Fruit fly (Drosophila melanogaster): ENCODE results near the gene CG11779.
A peak's percentile ranks its signal among the peaks of the same experiment; 100 is the strongest.

DNA sequence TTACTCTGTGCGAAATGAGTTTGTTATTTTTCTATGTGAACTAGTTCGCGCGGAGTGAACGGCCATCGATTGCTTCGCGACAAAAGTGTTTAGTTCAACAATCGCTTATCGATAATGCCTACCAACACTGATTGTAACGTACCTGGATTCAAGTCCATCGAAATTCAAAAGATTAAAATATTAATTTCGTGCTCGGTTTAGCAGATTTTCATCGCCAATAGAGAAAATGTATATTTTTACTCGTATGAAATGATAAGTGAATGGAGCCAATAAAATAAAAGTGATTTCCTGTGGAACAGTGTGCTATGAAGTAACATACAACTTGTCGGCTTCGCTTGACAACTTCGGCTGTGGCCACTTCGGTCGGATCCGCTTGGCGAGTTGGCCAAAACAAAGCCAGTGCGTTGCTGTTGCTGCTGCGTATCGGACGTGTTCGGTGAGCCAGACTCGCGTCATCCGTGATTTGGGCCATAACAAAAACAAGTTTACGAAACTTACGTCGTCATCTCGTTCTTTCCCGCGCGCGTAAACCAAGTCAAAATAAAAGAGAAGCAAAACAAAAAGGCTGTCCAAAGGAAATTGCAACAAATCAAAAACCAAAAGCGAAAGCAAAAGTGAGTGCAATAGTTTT is 20.7 kb upstream of the CG11779 start, which contains the start of the genes CG5555 and myd:
- no peak for TF ChIP-seq h (optimal IDR thresholded peaks at IDR 0.05)
- TF ChIP-seq aop (GFP tag; IDR thresholded peaks at IDR 0.05) = no peak
- peak; percentile 60 for TF ChIP-seq CG4617 (GFP tag; optimal IDR thresholded peaks at IDR 0.05; ENCODE audit: borderline replicate concordance)
- TF ChIP-seq pb (GFP tag; optimal IDR thresholded peaks at IDR 0.05) = peak; percentile 47
- TF ChIP-seq mam (GFP tag; optimal IDR thresholded peaks at IDR 0.05) = peak; percentile 17
- no peak for TF ChIP-seq usp (GFP tag; optimal IDR thresholded peaks at IDR 0.05)
- no peak for TF ChIP-seq CG10959 (GFP tag; IDR thresholded peaks at IDR 0.05)
- no peak for TF ChIP-seq CHES-1-like (GFP tag; optimal IDR thresholded peaks at IDR 0.05)
- no peak for TF ChIP-seq CG15269 (tag; optimal IDR thresholded peaks at IDR 0.05)
- no peak for TF ChIP-seq CG18476 (GFP tag; optimal IDR thresholded peaks at IDR 0.05)
- TF ChIP-seq ATbp (GFP tag; optimal IDR thresholded peaks at IDR 0.05) = no peak
- TF ChIP-seq twi (tag; optimal IDR thresholded peaks at IDR 0.05) = no peak
- TF ChIP-seq nerfin-1 (tag; optimal IDR thresholded peaks at IDR 0.05) = no peak

All from whole organism, embryonic.